Fruit fly (Drosophila melanogaster) whole organism: ENCODE measurements around the gene CG15629.

Source experiments
- Dll ChIP-seq: fragments of >200 bp; optimal IDR thresholded peaks from 2 replicates; lab custom pipeline; 2017
- EcR ChIP-seq, 2 experiments: fragments of >200 bp; optimal IDR thresholded peaks; 2 replicates each; lab custom pipeline; 2017; ENCODE audit warnings: missing biosample characterization in 2 of 2, missing genetic modification characterization in 2 of 2, missing genetic modification reagents in 2 of 2
- pan ChIP-seq: fragments of >200 bp; optimal IDR thresholded peaks from 2 replicates; lab custom pipeline; 2017
- psq ChIP-seq: fragments of >200 bp; optimal IDR thresholded peaks from 2 replicates; lab custom pipeline; 2017

DNA sequence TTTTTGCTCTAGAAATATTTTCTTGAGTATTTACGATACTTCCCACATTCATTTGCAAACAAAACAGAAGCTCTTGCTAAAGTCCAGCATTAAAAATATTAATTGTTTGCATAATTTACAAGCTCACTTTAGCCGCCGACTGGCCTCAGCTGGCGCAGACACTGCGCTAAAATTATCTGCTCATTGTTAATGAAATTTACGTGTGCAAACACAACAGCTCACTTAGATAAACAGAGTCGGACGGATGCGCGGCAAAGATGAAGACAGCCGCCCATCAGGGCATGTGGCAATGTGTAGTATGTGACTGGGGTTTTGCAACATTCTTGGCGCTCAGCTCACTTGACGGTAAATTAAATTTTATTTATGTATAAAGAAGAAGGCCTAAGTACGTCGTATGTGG, 16.2 kb downstream of the CG15629 start:
- TF ChIP-seq pan (no peak), Dll (lab: Kevin White, UChicago) (no peak), EcR (GFP tag; optimal IDR thresholded peaks at IDR 0.05; lab: Kevin White, UChicago) (no peak), psq (no peak)
